Fruit fly (Drosophila melanogaster) whole organism, embryonic: ENCODE results near the gene Wsck.

Source experiments
- Ada2b ChIP-seq: fragments of 200-800 bp; sonication (Bioruptor generic); IDR thresholded peaks from 2 replicates; pipeline ENCODE4 v1.3.6; 2022; ENCODE audit warnings: missing biosample characterization, missing genetic modification characterization
- Antp ChIP-seq: fragments of 200-800 bp; sonication (Bioruptor generic); optimal IDR thresholded peaks from 3 replicates; lab custom pipeline; 2016; ENCODE audit warnings: missing biosample characterization, missing genetic modification characterization
- Asciz ChIP-seq: fragments of 200-800 bp; sonication (Bioruptor generic); optimal IDR thresholded peaks from 2 replicates; lab custom pipeline; 2017; ENCODE audit warnings: missing biosample characterization, mild to moderate bottlenecking, missing genetic modification characterization, missing genetic modification reagents
- Bgb ChIP-seq: fragments of 200-800 bp; sonication (Bioruptor generic); IDR thresholded peaks from 2 replicates; pipeline ENCODE4 v1.3.6; 2022; ENCODE audit warnings: missing biosample characterization, missing genetic modification characterization; ENCODE audit not compliant: partially characterized antibody
- CG10543 ChIP-seq: fragments of 200-800 bp; sonication (Bioruptor generic); optimal IDR thresholded peaks from 3 replicates; lab custom pipeline; 2017; ENCODE audit warnings: missing biosample characterization, mild to moderate bottlenecking, missing genetic modification characterization, moderate library complexity
- CG11504 ChIP-seq: fragments of 200-800 bp; sonication (Bioruptor generic); optimal IDR thresholded peaks from 3 replicates; lab custom pipeline; 2019; ENCODE audit warnings: missing biosample characterization, mild to moderate bottlenecking, missing genetic modification characterization, moderate library complexity
- CG12155 ChIP-seq: fragments of 200-800 bp; sonication (Bioruptor generic); optimal IDR thresholded peaks from 3 replicates; lab custom pipeline; 2016; ENCODE audit warnings: missing biosample characterization, missing genetic modification characterization
- CG1233 ChIP-seq: fragments of 200-800 bp; sonication (Bioruptor generic); optimal IDR thresholded peaks from 4 replicates; lab custom pipeline; 2018; ENCODE audit warnings: missing biosample characterization, mild to moderate bottlenecking, missing genetic modification characterization
- CG13424 ChIP-seq: fragments of 200-800 bp; sonication (Bioruptor generic); optimal IDR thresholded peaks from 2 replicates; lab custom pipeline; 2019; ENCODE audit warnings: missing biosample characterization, mild to moderate bottlenecking, missing genetic modification characterization, moderate library complexity
- CG13894 ChIP-seq: fragments of 200-800 bp; sonication (Bioruptor generic); optimal IDR thresholded peaks from 3 replicates; lab custom pipeline; 2018; ENCODE audit warnings: missing biosample characterization, mild to moderate bottlenecking, missing genetic modification characterization, moderate library complexity
- CG1529 ChIP-seq: fragments of 200-800 bp; sonication (Bioruptor generic); optimal IDR thresholded peaks from 3 replicates; lab custom pipeline; 2018; ENCODE audit warnings: missing biosample characterization, missing genetic modification characterization
- CG16779 ChIP-seq: fragments of 200-800 bp; sonication (Bioruptor generic); IDR thresholded peaks from 2 replicates; pipeline ENCODE4 v1.3.6; 2022; ENCODE audit warnings: missing biosample characterization, missing genetic modification characterization
- CG3838 ChIP-seq: fragments of 200-800 bp; sonication (Bioruptor generic); optimal IDR thresholded peaks from 3 replicates; lab custom pipeline; 2016; ENCODE audit warnings: missing biosample characterization, missing genetic modification characterization
- CG4360 ChIP-seq: fragments of 200-800 bp; sonication (Bioruptor generic); IDR thresholded peaks from 2 replicates; pipeline ENCODE4 v1.3.6; 2022; ENCODE audit warnings: missing biosample characterization, missing genetic modification characterization
- CG6272 ChIP-seq: fragments of 200-800 bp; sonication (Bioruptor generic); IDR thresholded peaks from 2 replicates; pipeline ENCODE4 v1.3.6; 2022; ENCODE audit warnings: missing biosample characterization, missing genetic modification characterization
- CG7556 ChIP-seq: fragments of 200-800 bp; sonication (Bioruptor generic); optimal IDR thresholded peaks from 2 replicates; lab custom pipeline; 2017; ENCODE audit warnings: missing biosample characterization, mild to moderate bottlenecking, missing genetic modification characterization
- CG7839 ChIP-seq: fragments of 200-800 bp; sonication (Bioruptor generic); optimal IDR thresholded peaks from 3 replicates; lab custom pipeline; 2018; ENCODE audit warnings: missing biosample characterization, mild to moderate bottlenecking, missing genetic modification characterization, moderate library complexity
- CG8478 ChIP-seq: fragments of >200 bp; optimal IDR thresholded peaks from 2 replicates; lab custom pipeline; 2018
- CG9817 ChIP-seq: fragments of 200-800 bp; sonication (Bioruptor generic); optimal IDR thresholded peaks from 2 replicates; lab custom pipeline; 2018; ENCODE audit warnings: missing biosample characterization, mild to moderate bottlenecking, missing genetic modification characterization, moderate library complexity
- Dbx ChIP-seq: fragments of 200-800 bp; sonication (Bioruptor generic); IDR thresholded peaks from 3 replicates; pipeline ENCODE4 v1.3.6; 2022; ENCODE audit warnings: missing biosample characterization, missing genetic modification characterization
- Deaf1 ChIP-seq: fragments of 200-800 bp; optimal IDR thresholded peaks from 3 replicates; lab custom pipeline; 2019; ENCODE audit warnings: missing biosample characterization, mild to moderate bottlenecking, missing genetic modification characterization, moderate library complexity
- Drgx ChIP-seq: fragments of 200-800 bp; sonication (Bioruptor generic); IDR thresholded peaks from 2 replicates; pipeline ENCODE4 v1.3.6; 2022; ENCODE audit warnings: missing biosample characterization, missing genetic modification characterization
- Elba2 ChIP-seq: fragments of 200-800 bp; sonication (Bioruptor generic); optimal IDR thresholded peaks from 3 replicates; lab custom pipeline; 2016; ENCODE audit warnings: missing biosample characterization, missing genetic modification characterization
- Ets65A ChIP-seq: fragments of 200-800 bp; sonication (Bioruptor generic); peaks from one replicate; lab custom pipeline; 2016; ENCODE audit warnings: missing biosample characterization, missing genetic modification characterization
- GATAe ChIP-seq: fragments of 200-800 bp; sonication (Bioruptor generic); conservative IDR thresholded peaks from 2 replicates; pipeline ENCODE4 v1.3.6; 2022; ENCODE audit warnings: missing biosample characterization, missing genetic modification characterization
- HLH4C ChIP-seq: fragments of 200-800 bp; sonication (Bioruptor generic); IDR thresholded peaks from 3 replicates; pipeline ENCODE4 v1.3.6; 2022; ENCODE audit warnings: missing biosample characterization, missing genetic modification characterization; ENCODE audit not compliant: partially characterized antibody
- Hr51 ChIP-seq, 2 experiments: fragments of 200-800 bp; sonication (Bioruptor generic); optimal IDR thresholded peaks; 2 replicates in 1 of 2; 3 replicates in 1 of 2; lab custom pipeline; 2016 to 2018; ENCODE audit warnings: missing biosample characterization in 2 of 2, missing genetic modification characterization in 2 of 2, mild to moderate bottlenecking in 1 of 2, moderate library complexity in 1 of 2
- Kr ChIP-seq: fragments of 200-800 bp; sonication (Bioruptor generic); optimal IDR thresholded peaks from 2 replicates; lab custom pipeline; 2017; ENCODE audit warnings: missing biosample characterization, mild to moderate bottlenecking, missing genetic modification characterization
- Med ChIP-seq: fragments of 200-800 bp; sonication (Bioruptor generic); peaks from one replicate; lab custom pipeline; 2016; ENCODE audit warnings: missing biosample characterization, missing genetic modification characterization, mild to moderate bottlenecking, inconsistent platforms, moderate library complexity
- Meics ChIP-seq: fragments of 200-800 bp; sonication (Bioruptor generic); optimal IDR thresholded peaks from 2 replicates; lab custom pipeline; 2017; ENCODE audit warnings: missing biosample characterization, mild to moderate bottlenecking, missing genetic modification characterization
- Rfx ChIP-seq: fragments of 200-800 bp; sonication (Bioruptor generic); IDR thresholded peaks from 2 replicates; pipeline ENCODE4 v1.3.6; 2022; ENCODE audit warnings: missing biosample characterization, missing genetic modification characterization
- Sox100B ChIP-seq: fragments of 200-800 bp; sonication (Bioruptor generic); optimal IDR thresholded peaks from 3 replicates; lab custom pipeline; 2018; ENCODE audit warnings: missing biosample characterization, mild to moderate bottlenecking, missing genetic modification characterization
- Xbp1 ChIP-seq: fragments of 200-800 bp; sonication (Bioruptor generic); optimal IDR thresholded peaks from 3 replicates; lab custom pipeline; 2016; ENCODE audit warnings: missing biosample characterization, mild to moderate bottlenecking, missing genetic modification characterization
- abd-A ChIP-seq: fragments of 200-800 bp; sonication (Bioruptor generic); optimal IDR thresholded peaks from 3 replicates; lab custom pipeline; 2019; ENCODE audit warnings: missing biosample characterization, mild to moderate bottlenecking, missing genetic modification characterization, moderate library complexity
- amos ChIP-seq: fragments of 200-800 bp; sonication (Bioruptor generic); IDR thresholded peaks from 2 replicates; pipeline ENCODE4 v1.3.6; 2022; ENCODE audit warnings: missing biosample characterization, missing genetic modification characterization; ENCODE audit not compliant: partially characterized antibody
- ap ChIP-seq: fragments of 200-800 bp; sonication (Bioruptor generic); IDR thresholded peaks from 2 replicates; pipeline ENCODE4 v1.3.6; 2022; ENCODE audit warnings: missing biosample characterization, missing genetic modification characterization
- ash1 ChIP-seq: fragments of 200-800 bp; sonication (Bioruptor generic); optimal IDR thresholded peaks from 2 replicates; lab custom pipeline; 2018; ENCODE audit warnings: missing biosample characterization, mild to moderate bottlenecking, missing genetic modification characterization
- bbx ChIP-seq: fragments of 200-800 bp; sonication (Bioruptor generic); IDR thresholded peaks from 2 replicates; pipeline ENCODE4 v1.3.6; 2022; ENCODE audit warnings: missing biosample characterization, missing genetic modification characterization; ENCODE audit not compliant: partially characterized antibody
- crol ChIP-seq: fragments of 200-800 bp; sonication (Bioruptor generic); IDR thresholded peaks from 2 replicates; pipeline ENCODE4 v1.3.6; 2022; ENCODE audit warnings: missing biosample characterization, missing genetic modification characterization
- ewg ChIP-seq: fragments of 200-800 bp; sonication (Bioruptor generic); optimal IDR thresholded peaks from 3 replicates; lab custom pipeline; 2017; ENCODE audit warnings: mild to moderate bottlenecking, missing biosample characterization, missing genetic modification reagents, missing genetic modification characterization
- eyg ChIP-seq: fragments of 200-800 bp; sonication (Bioruptor generic); optimal IDR thresholded peaks from 3 replicates; lab custom pipeline; 2016; ENCODE audit warnings: missing biosample characterization, missing genetic modification characterization
- gem ChIP-seq: fragments of 200-800 bp; sonication (Bioruptor generic); optimal IDR thresholded peaks from 2 replicates; lab custom pipeline; 2019; ENCODE audit warnings: missing biosample characterization, mild to moderate bottlenecking, missing genetic modification characterization, moderate library complexity
- grau ChIP-seq: fragments of 200-800 bp; optimal IDR thresholded peaks from 3 replicates; lab custom pipeline; 2019; ENCODE audit warnings: missing biosample characterization, mild to moderate bottlenecking, missing genetic modification characterization, moderate library complexity
- insv ChIP-seq, 2 experiments: fragments of 200-800 bp; sonication (Bioruptor generic); optimal IDR thresholded peaks; 3 replicates each; lab custom pipeline; 2016 to 2018; ENCODE audit warnings: missing biosample characterization in 2 of 2, missing genetic modification characterization in 2 of 2
- nmo ChIP-seq: fragments of 200-800 bp; sonication (Bioruptor generic); optimal IDR thresholded peaks from 2 replicates; lab custom pipeline; 2018; ENCODE audit warnings: missing biosample characterization, mild to moderate bottlenecking, missing genetic modification characterization, moderate library complexity
- row ChIP-seq: fragments of 200-800 bp; sonication (Bioruptor generic); IDR thresholded peaks from 3 replicates; pipeline ENCODE4 v1.3.6; 2022; ENCODE audit warnings: missing biosample characterization, missing genetic modification characterization
- sob ChIP-seq: fragments of 200-800 bp; sonication (Bioruptor generic); IDR thresholded peaks from 2 replicates; pipeline ENCODE4 v1.3.6; 2022; ENCODE audit warnings: missing biosample characterization, missing genetic modification characterization
- wek ChIP-seq: fragments of 200-800 bp; sonication (Bioruptor generic); optimal IDR thresholded peaks from 3 replicates; lab custom pipeline; 2018; ENCODE audit warnings: missing biosample characterization, mild to moderate bottlenecking, missing genetic modification characterization, moderate library complexity

The Wsck gene

dm6 chr3R:24667538-24668207 lies 37.8 kb upstream of the Wsck start (continued):
- TF ChIP-seq Ets65A (GFP tag; lab: Kevin White, UChicago) (peak; percentile 89), gem (peak; percentile 20), Rfx (peak; percentile 38; the same call in 1 of the 2 replicates), Hr51 (GFP tag; optimal IDR thresholded peaks at IDR 0.05; lab: Kevin White, UChicago) (peak in 1 of 2 experiments; percentile 29), grau (tag; lab: Kevin White, UChicago) (peak; percentile 34), sob (0 out of 2 replicates have a peak, but pooled peaks have one; percentile 10), insv (GFP tag; optimal IDR thresholded peaks at IDR 0.05; lab: Kevin White, UChicago) (no peak), Xbp1 (GFP tag; lab: Kevin White, UChicago) (no peak), CG13424 (peak; percentile 16), CG11504 (tag; lab: Kevin White, UChicago) (peak; percentile 8), Meics (GFP tag; lab: Kevin White, UChicago) (peak; percentile 60), nmo (GFP tag; lab: Kevin White, UChicago) (peak; percentile 24), row (GFP tag; lab: Robert Waterston, UW) (0 out of 3 replicates have a peak, but pooled peaks have one; percentile 13)
- TF ChIP-seq, all 482 proteins: peak for 28

- TF ChIP-seq crol: no peak
- no peak for TF ChIP-seq CG6272 (GFP tag; lab: Robert Waterston, UW)
- TF ChIP-seq nmo (GFP tag; lab: Kevin White, UChicago): no peak
- TF ChIP-seq Deaf1: peak; percentile 91
- TF ChIP-seq CG13894 (tag; lab: Kevin White, UChicago): peak; percentile 15
- peak; percentile 40 for TF ChIP-seq Med (GFP tag; lab: Kevin White, UChicago)
- no peak for TF ChIP-seq CG1529
- no peak for TF ChIP-seq GATAe (GFP tag; lab: Robert Waterston, UW)
- peak; percentile 62 for TF ChIP-seq CG8478 (lab: Kevin White, UChicago)
- no peak for TF ChIP-seq wek (GFP tag; lab: Kevin White, UChicago)
- peak; percentile 5 for TF ChIP-seq CG10543
- TF ChIP-seq Ada2b: no peak
- TF ChIP-seq ash1 (GFP tag; lab: Kevin White, UChicago): no peak
- TF ChIP-seq Drgx (GFP tag; lab: Robert Waterston, UW): no peak
- TF ChIP-seq sob: 0 out of 2 replicates have a peak, but pooled peaks have one; percentile 16
- no peak for TF ChIP-seq CG1233 (GFP tag; lab: Kevin White, UChicago)
- no peak for TF ChIP-seq Kr
- no peak for TF ChIP-seq CG3838 (GFP tag; lab: Kevin White, UChicago)
- TF ChIP-seq, all 482 proteins: peak for 6
Observed at dm6 chr3R:24663044-24663443, 33.2 kb upstream of the Wsck start.

- TF ChIP-seq HLH4C (GFP tag; lab: Robert Waterston, UW) (no peak), ewg (GFP tag; lab: Kevin White, UChicago) (peak; percentile 50), Antp (GFP tag; lab: Kevin White, UChicago) (no peak), Sox100B (GFP tag; lab: Kevin White, UChicago) (no peak), ap (GFP tag; lab: Robert Waterston, UW) (no peak), eyg (GFP tag; lab: Kevin White, UChicago) (no peak), Elba2 (GFP tag; lab: Kevin White, UChicago) (no peak), Deaf1 (peak; percentile 54), CG7556 (GFP tag; lab: Kevin White, UChicago) (no peak), abd-A (tag; lab: Kevin White, UChicago) (peak; percentile 43), CG9817 (tag; lab: Kevin White, UChicago) (no peak), CG7839 (tag; lab: Kevin White, UChicago) (no peak), amos (GFP tag; lab: Robert Waterston, UW) (peak; percentile 27), CG16779 (GFP tag; lab: Robert Waterston, UW) (peak; percentile 77), Ets65A (GFP tag; lab: Kevin White, UChicago) (peak; percentile 90), Asciz (GFP tag; lab: Kevin White, UChicago) (no peak), Dbx (GFP tag; lab: Robert Waterston, UW) (0 out of 3 replicates have a peak, but pooled peaks have one; percentile 36), bbx (GFP tag; lab: Robert Waterston, UW) (0 out of 2 replicates have a peak, but pooled peaks have one; percentile 39), CG4360 (GFP tag; lab: Robert Waterston, UW) (no peak), Bgb (GFP tag; lab: Robert Waterston, UW) (0 out of 2 replicates have a peak, but pooled peaks have one; percentile 33), CG12155 (GFP tag; lab: Kevin White, UChicago) (no peak)
Observed at dm6 chr3R:24662412-24662796, 32.5 kb upstream of the Wsck start, which contains the start of gene slo. slo (plus strand) TSS chr3R:24662491.
